Worm (Caenorhabditis elegans) whole organism, L2 larva: ENCODE measurements around the gene C45G9.11.

Experiments
- C34F6.9 ChIP-seq: fragments of 150-350 bp; optimal IDR thresholded peaks from 2 replicates; lab custom pipeline; 2014; ENCODE audit warnings: missing biosample characterization, missing genetic modification characterization
- F13H6.1 ChIP-seq: sonication (generic microtip); optimal IDR thresholded peaks from 2 replicates; lab custom pipeline; 2016; ENCODE audit warnings: missing genetic modification characterization, missing compliant biosample characterization
- R02D3.7 ChIP-seq: fragments of 150-350 bp; optimal IDR thresholded peaks from 2 replicates; lab custom pipeline; 2014; ENCODE audit warnings: missing biosample characterization, missing genetic modification characterization
- Y55F3AM.14 ChIP-seq: fragments of 200-800 bp; sonication (Bioruptor generic); optimal IDR thresholded peaks from 2 replicates; lab custom pipeline; 2018; ENCODE audit warnings: mild to moderate bottlenecking, missing genetic modification characterization, missing compliant biosample characterization
- ZK546.5 ChIP-seq: sonication (generic microtip); optimal IDR thresholded peaks from 2 replicates; lab custom pipeline; 2017; ENCODE audit warnings: missing biosample characterization, missing genetic modification characterization
- alr-1 ChIP-seq: fragments of 150-350 bp; optimal IDR thresholded peaks from 2 replicates; lab custom pipeline; 2014; ENCODE audit warnings: missing biosample characterization, missing genetic modification characterization
- aly-2 ChIP-seq: fragments of 150-350 bp; optimal IDR thresholded peaks from 2 replicates; lab custom pipeline; 2014; ENCODE audit warnings: missing biosample characterization, missing genetic modification characterization
- ama-1 ChIP-seq: fragments of 150-350 bp; optimal IDR thresholded peaks from 2 replicates; lab custom pipeline; 2018; ENCODE audit warnings: inconsistent platforms
- blmp-1 ChIP-seq: sonication (generic microtip); optimal IDR thresholded peaks from 2 replicates; lab custom pipeline; 2017; ENCODE audit warnings: missing genetic modification characterization, mild to moderate bottlenecking, missing compliant biosample characterization, antibody characterized with exemption, moderate library complexity; ENCODE audit not compliant: insufficient read depth
- ceh-16 ChIP-seq: fragments of 150-350 bp; optimal IDR thresholded peaks from 2 replicates; lab custom pipeline; 2014; ENCODE audit warnings: missing biosample characterization, missing genetic modification characterization
- ceh-82 ChIP-seq: fragments of 150-350 bp; optimal IDR thresholded peaks from 2 replicates; lab custom pipeline; 2014; ENCODE audit warnings: missing biosample characterization, missing genetic modification characterization
- crh-2 ChIP-seq: sonication (generic microtip); optimal IDR thresholded peaks from 2 replicates; lab custom pipeline; 2017; ENCODE audit warnings: missing biosample characterization, missing genetic modification characterization
- dmd-4 ChIP-seq: sonication (generic microtip); optimal IDR thresholded peaks from 2 replicates; lab custom pipeline; 2017; ENCODE audit warnings: missing biosample characterization, missing genetic modification characterization
- egl-27 ChIP-seq: sonication (generic microtip); optimal IDR thresholded peaks from 3 replicates; lab custom pipeline; 2017; ENCODE audit warnings: missing biosample characterization, missing genetic modification reagents, missing genetic modification characterization
- elt-1 ChIP-seq: fragments of 150-350 bp; optimal IDR thresholded peaks from 2 replicates; lab custom pipeline; 2014; ENCODE audit warnings: missing biosample characterization, missing genetic modification characterization
- elt-3 ChIP-seq: sonication (generic microtip); optimal IDR thresholded peaks from 2 replicates; lab custom pipeline; 2017; ENCODE audit warnings: missing biosample characterization, missing genetic modification characterization
- fos-1 ChIP-seq: fragments of 150-350 bp; optimal IDR thresholded peaks from 2 replicates; lab custom pipeline; 2014; ENCODE audit warnings: missing biosample characterization, missing genetic modification characterization
- gmeb-1 ChIP-seq: fragments of 150-350 bp; optimal IDR thresholded peaks from 2 replicates; lab custom pipeline; 2014; ENCODE audit warnings: missing biosample characterization, missing genetic modification characterization
- lin-11 ChIP-seq: fragments of 150-350 bp; sonication (generic microtip); optimal IDR thresholded peaks from 2 replicates; lab custom pipeline; 2014; ENCODE audit warnings: missing biosample characterization, missing genetic modification characterization, inconsistent platforms, mixed read lengths
- lin-13 ChIP-seq: fragments of 150-350 bp; optimal IDR thresholded peaks from 2 replicates; lab custom pipeline; 2014; ENCODE audit warnings: missing biosample characterization, missing genetic modification reagents, missing genetic modification characterization
- lin-39 ChIP-seq: fragments of 150-350 bp; optimal IDR thresholded peaks from 2 replicates; lab custom pipeline; 2014; ENCODE audit warnings: missing biosample characterization, missing genetic modification reagents, missing genetic modification characterization
- lsy-2 ChIP-seq, 2 experiments: fragments of 150-350 bp in 1 of 2; sonication (generic microtip) in 1 of 2; optimal IDR thresholded peaks; 2 replicates each; lab custom pipeline; 2014 to 2017; ENCODE audit warnings: missing biosample characterization in 2 of 2, missing genetic modification characterization in 2 of 2
- mab-5 ChIP-seq: fragments of 150-350 bp; optimal IDR thresholded peaks from 2 replicates; lab custom pipeline; 2014; ENCODE audit warnings: missing biosample characterization, missing genetic modification characterization
- mbf-1 ChIP-seq: sonication (generic microtip); optimal IDR thresholded peaks from 2 replicates; lab custom pipeline; 2017; ENCODE audit warnings: missing biosample characterization, missing genetic modification characterization
- mdl-1 ChIP-seq, 2 experiments: fragments of 150-350 bp in 1 of 2; sonication (generic microtip) in 1 of 2; optimal IDR thresholded peaks; 2 replicates each; lab custom pipeline; 2017; ENCODE audit warnings: missing biosample characterization in 2 of 2, missing genetic modification characterization in 2 of 2
- nhr-10 ChIP-seq: sonication (generic microtip); optimal IDR thresholded peaks from 2 replicates; lab custom pipeline; 2017; ENCODE audit warnings: missing biosample characterization, missing genetic modification characterization
- nhr-11 ChIP-seq: fragments of 150-350 bp; optimal IDR thresholded peaks from 2 replicates; lab custom pipeline; 2014; ENCODE audit warnings: missing biosample characterization, missing genetic modification characterization
- nhr-12 ChIP-seq: fragments of 150-350 bp; optimal IDR thresholded peaks from 2 replicates; lab custom pipeline; 2014; ENCODE audit warnings: missing biosample characterization, missing genetic modification characterization
- nhr-129 ChIP-seq: fragments of 150-350 bp; optimal IDR thresholded peaks from 2 replicates; lab custom pipeline; 2014; ENCODE audit warnings: missing biosample characterization, missing genetic modification characterization
- nhr-21 ChIP-seq: fragments of 150-350 bp; optimal IDR thresholded peaks from 2 replicates; lab custom pipeline; 2014; ENCODE audit warnings: missing biosample characterization, missing genetic modification characterization
- nhr-23 ChIP-seq: fragments of 150-350 bp; optimal IDR thresholded peaks from 2 replicates; lab custom pipeline; 2014; ENCODE audit warnings: missing biosample characterization, missing genetic modification reagents, missing genetic modification characterization
- nhr-237 ChIP-seq: fragments of 150-350 bp; optimal IDR thresholded peaks from 2 replicates; lab custom pipeline; 2014; ENCODE audit warnings: missing biosample characterization, missing genetic modification characterization
- nhr-25 ChIP-seq: fragments of 150-350 bp; sonication (generic microtip); optimal IDR thresholded peaks from 3 replicates; lab custom pipeline; 2014; ENCODE audit warnings: missing biosample characterization, missing genetic modification characterization
- nhr-6 ChIP-seq: fragments of 150-350 bp; optimal IDR thresholded peaks from 2 replicates; lab custom pipeline; 2014; ENCODE audit warnings: missing biosample characterization, missing genetic modification characterization
- nhr-77 ChIP-seq: fragments of 150-350 bp; optimal IDR thresholded peaks from 2 replicates; lab custom pipeline; 2014; ENCODE audit warnings: missing biosample characterization, missing genetic modification characterization
- peb-1 ChIP-seq: fragments of 150-350 bp; optimal IDR thresholded peaks from 2 replicates; lab custom pipeline; 2014; ENCODE audit warnings: missing biosample characterization, missing genetic modification characterization
- sem-4 ChIP-seq: fragments of 150-350 bp; optimal IDR thresholded peaks from 2 replicates; lab custom pipeline; 2014; ENCODE audit warnings: missing biosample characterization, missing genetic modification reagents, missing genetic modification characterization
- skn-1 ChIP-seq: sonication (generic microtip); optimal IDR thresholded peaks from 2 replicates; lab custom pipeline; 2017; ENCODE audit warnings: missing biosample characterization, missing genetic modification characterization
- sma-3 ChIP-seq: sonication (generic microtip); optimal IDR thresholded peaks from 2 replicates; lab custom pipeline; 2016; ENCODE audit warnings: missing genetic modification reagents, missing genetic modification characterization, missing compliant biosample characterization
- sma-9 ChIP-seq, 2 experiments: fragments of 150-350 bp in 1 of 2; sonication (generic microtip) in 1 of 2; optimal IDR thresholded peaks; 2 replicates each; lab custom pipeline; 2014 to 2016; ENCODE audit warnings: missing genetic modification characterization in 2 of 2, mild to moderate bottlenecking in 1 of 2, missing biosample characterization in 1 of 2, missing compliant biosample characterization in 1 of 2, missing genetic modification reagents in 1 of 2, moderate library complexity in 1 of 2
- snpc-4 ChIP-seq: fragments of 150-350 bp; optimal IDR thresholded peaks from 2 replicates; lab custom pipeline; 2014; ENCODE audit warnings: missing biosample characterization, missing genetic modification characterization
- unc-39 ChIP-seq: fragments of 150-350 bp; optimal IDR thresholded peaks from 2 replicates; lab custom pipeline; 2014; ENCODE audit warnings: missing biosample characterization, missing genetic modification characterization
- unc-55 ChIP-seq: fragments of 150-350 bp; sonication (generic microtip); optimal IDR thresholded peaks from 3 replicates; lab custom pipeline; 2014; ENCODE audit warnings: missing biosample characterization, missing genetic modification reagents, missing genetic modification characterization
- unc-62 ChIP-seq: fragments of 150-350 bp; optimal IDR thresholded peaks from 2 replicates; lab custom pipeline; 2014; ENCODE audit warnings: missing biosample characterization, missing genetic modification reagents, missing genetic modification characterization
- zag-1 ChIP-seq: fragments of 150-350 bp; optimal IDR thresholded peaks from 2 replicates; lab custom pipeline; 2014; ENCODE audit warnings: missing biosample characterization, missing genetic modification characterization
- ztf-1 ChIP-seq: fragments of 200-800 bp; sonication (Bioruptor generic); conservative IDR thresholded peaks from 2 replicates; pipeline ENCODE4 v1.3.6; 2022; ENCODE audit warnings: missing genetic modification characterization, missing compliant biosample characterization
- ztf-11 ChIP-seq: sonication (generic microtip); optimal IDR thresholded peaks from 2 replicates; lab custom pipeline; 2017; ENCODE audit warnings: missing biosample characterization, missing genetic modification characterization
- ztf-4 ChIP-seq: fragments of 150-350 bp; optimal IDR thresholded peaks from 2 replicates; lab custom pipeline; 2014; ENCODE audit warnings: missing biosample characterization, missing genetic modification characterization

Gene C45G9.11

ce11 chrIII:5020924-5021323, 47.6 kb downstream of the C45G9.11 start, which contains the start of gene mdt-11:
Gene mdt-11 (plus strand): TSS chrIII:5021224.
- TF ChIP-seq gmeb-1 (tag; lab: Kevin White, UChicago) (no peak), sma-9 (GFP tag; optimal IDR thresholded peaks at IDR 0.05; lab: Kevin White, UChicago) (no peak), sma-9 (tag; optimal IDR thresholded peaks at IDR 0.05; lab: Kevin White, UChicago) (no peak), mab-5 (tag; lab: Kevin White, UChicago) (no peak), ztf-1 (GFP tag; lab: Robert Waterston, UW) (no peak), sma-3 (GFP tag; lab: Kevin White, UChicago) (no peak), snpc-4 (no peak), ama-1 (lab: Kevin White, UChicago) (no peak)

DNA sequence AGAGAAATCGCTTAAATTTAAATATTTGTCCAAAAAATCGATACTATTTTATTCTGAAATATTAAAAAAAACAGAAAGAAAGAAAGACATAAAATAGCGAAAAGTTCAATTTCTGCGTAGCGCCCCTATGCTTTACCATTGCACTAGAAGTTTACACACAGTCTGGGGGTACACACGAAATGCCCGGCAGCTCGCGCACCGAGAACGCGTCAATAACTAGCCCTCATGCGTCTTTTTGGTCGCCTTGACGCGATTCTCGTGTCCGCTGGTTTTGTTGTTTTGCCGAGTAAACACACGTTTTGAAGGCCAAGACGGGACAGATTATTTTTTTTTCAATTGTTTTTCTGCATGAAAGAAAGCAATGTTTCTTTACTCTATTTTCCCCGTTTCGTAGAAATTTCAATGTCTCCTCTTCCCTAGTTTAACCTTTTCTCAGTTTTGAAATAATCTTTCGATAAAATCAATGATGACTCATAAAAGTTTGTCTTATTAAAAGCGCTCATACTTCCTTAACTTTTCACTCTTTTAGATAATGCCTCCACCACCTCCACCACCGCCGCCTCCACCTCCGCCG, 50.3 kb downstream of the C45G9.11 start, which contains the start of gene wip-1:
TSS of gene wip-1 (plus strand) at position 524 of the 574 bp plus-strand sequence.
- peak; percentile 63 for TF ChIP-seq ceh-16 (tag; lab: Kevin White, UChicago)
- TF ChIP-seq nhr-237 (tag; lab: Kevin White, UChicago): peak; percentile 59
- no peak for TF ChIP-seq alr-1 (tag; lab: Kevin White, UChicago)
- TF ChIP-seq ztf-4 (tag; lab: Kevin White, UChicago): peak; percentile 96
- no peak for TF ChIP-seq unc-39
- peak; percentile 75 for TF ChIP-seq ceh-82 (tag; lab: Kevin White, UChicago)
- no peak for TF ChIP-seq peb-1 (tag; lab: Kevin White, UChicago)
- peak; percentile 99 for TF ChIP-seq F13H6.1
- TF ChIP-seq aly-2: no peak
- peak; percentile 96 for TF ChIP-seq gmeb-1 (tag; lab: Kevin White, UChicago)
- TF ChIP-seq unc-62 (GFP tag; lab: Kevin White, UChicago): peak; percentile 61
- peak; percentile 96 for TF ChIP-seq mab-5 (tag; lab: Kevin White, UChicago)
- peak; percentile 61 for TF ChIP-seq ZK546.5 (tag; lab: Kevin White, UChicago)
- TF ChIP-seq skn-1 (tag; lab: Kevin White, UChicago): no peak
- TF ChIP-seq nhr-23 (tag; lab: Kevin White, UChicago): no peak
- TF ChIP-seq lin-39: peak; percentile 75
- peak; percentile 88 for TF ChIP-seq snpc-4
- peak; percentile 73 for TF ChIP-seq nhr-12
- no peak for TF ChIP-seq ztf-11 (tag; lab: Kevin White, UChicago)
- TF ChIP-seq nhr-11 (tag; lab: Kevin White, UChicago): peak; percentile 77
- TF ChIP-seq blmp-1 (tag; lab: Kevin White, UChicago): peak; percentile 84
- TF ChIP-seq nhr-21 (tag; lab: Kevin White, UChicago): peak; percentile 96
- peak; percentile 99 for TF ChIP-seq nhr-25 (tag; lab: Kevin White, UChicago)
- TF ChIP-seq nhr-77 (tag; lab: Kevin White, UChicago): peak; percentile 75
- TF ChIP-seq fos-1 (tag; lab: Kevin White, UChicago): peak; percentile 99
- TF ChIP-seq sem-4: peak; percentile 98
- TF ChIP-seq mbf-1 (tag; lab: Kevin White, UChicago): peak; percentile 52
- peak; percentile 99 for TF ChIP-seq unc-55 (GFP tag; lab: Kevin White, UChicago)
- TF ChIP-seq ama-1 (lab: Kevin White, UChicago): peak; percentile 66
- TF ChIP-seq nhr-10 (tag; lab: Kevin White, UChicago): peak; percentile 82
- TF ChIP-seq lin-13: peak; percentile 95
- TF ChIP-seq nhr-129 (tag; lab: Kevin White, UChicago): peak; percentile 98
- peak; percentile 94 for TF ChIP-seq zag-1
- peak; percentile 94 for TF ChIP-seq nhr-6
- TF ChIP-seq lsy-2 (tag; optimal IDR thresholded peaks at IDR 0.05; lab: Kevin White, UChicago): peak; percentile 92 to 97
- peak; percentile 99 for TF ChIP-seq crh-2 (tag; lab: Kevin White, UChicago)
- peak; percentile 95 for TF ChIP-seq Y55F3AM.14 (GFP tag; lab: Kevin White, UChicago)
- peak; percentile 40 for TF ChIP-seq dmd-4 (tag; lab: Kevin White, UChicago)
- TF ChIP-seq elt-1 (tag; lab: Kevin White, UChicago): no peak
- TF ChIP-seq C34F6.9 (tag; lab: Kevin White, UChicago): peak; percentile 99
- peak; percentile 99 for TF ChIP-seq sma-3 (GFP tag; lab: Kevin White, UChicago)
- peak; percentile 44 for TF ChIP-seq R02D3.7 (tag; lab: Kevin White, UChicago)
- TF ChIP-seq elt-3: no peak
- TF ChIP-seq mdl-1 (tag; optimal IDR thresholded peaks at IDR 0.05; lab: Kevin White, UChicago): peak; percentile 14 to 81
- peak; percentile 96 for TF ChIP-seq sma-9 (GFP tag; optimal IDR thresholded peaks at IDR 0.05; lab: Kevin White, UChicago)
- TF ChIP-seq sma-9 (tag; optimal IDR thresholded peaks at IDR 0.05; lab: Kevin White, UChicago): no peak
- TF ChIP-seq egl-27: peak; percentile 71
- peak; percentile 99 for TF ChIP-seq lin-11
- no peak for TF ChIP-seq ztf-1 (GFP tag; lab: Robert Waterston, UW)
